Worm (Caenorhabditis elegans) whole organism, L2 larva: ENCODE results near the gene F55A11.1.
A peak's percentile ranks its signal among the peaks of the same experiment; 100 is the strongest.

Experiments used
- C34F6.9 ChIP-seq: fragments of 150-350 bp; optimal IDR thresholded peaks from 2 replicates; lab custom pipeline; 2014; ENCODE audit warnings: missing biosample characterization, missing genetic modification characterization
- F13H6.1 ChIP-seq: sonication (generic microtip); optimal IDR thresholded peaks from 2 replicates; lab custom pipeline; 2016; ENCODE audit warnings: missing genetic modification characterization, missing compliant biosample characterization
- R02D3.7 ChIP-seq: fragments of 150-350 bp; optimal IDR thresholded peaks from 2 replicates; lab custom pipeline; 2014; ENCODE audit warnings: missing biosample characterization, missing genetic modification characterization
- Y55F3AM.14 ChIP-seq: fragments of 200-800 bp; sonication (Bioruptor generic); optimal IDR thresholded peaks from 2 replicates; lab custom pipeline; 2018; ENCODE audit warnings: mild to moderate bottlenecking, missing genetic modification characterization, missing compliant biosample characterization
- ZK546.5 ChIP-seq: sonication (generic microtip); optimal IDR thresholded peaks from 2 replicates; lab custom pipeline; 2017; ENCODE audit warnings: missing biosample characterization, missing genetic modification characterization
- alr-1 ChIP-seq: fragments of 150-350 bp; optimal IDR thresholded peaks from 2 replicates; lab custom pipeline; 2014; ENCODE audit warnings: missing biosample characterization, missing genetic modification characterization
- aly-2 ChIP-seq: fragments of 150-350 bp; optimal IDR thresholded peaks from 2 replicates; lab custom pipeline; 2014; ENCODE audit warnings: missing biosample characterization, missing genetic modification characterization
- ama-1 ChIP-seq: fragments of 150-350 bp; optimal IDR thresholded peaks from 2 replicates; lab custom pipeline; 2018; ENCODE audit warnings: inconsistent platforms
- blmp-1 ChIP-seq: sonication (generic microtip); optimal IDR thresholded peaks from 2 replicates; lab custom pipeline; 2017; ENCODE audit warnings: missing genetic modification characterization, mild to moderate bottlenecking, missing compliant biosample characterization, antibody characterized with exemption, moderate library complexity; ENCODE audit not compliant: insufficient read depth
- ceh-16 ChIP-seq: fragments of 150-350 bp; optimal IDR thresholded peaks from 2 replicates; lab custom pipeline; 2014; ENCODE audit warnings: missing biosample characterization, missing genetic modification characterization
- ceh-82 ChIP-seq: fragments of 150-350 bp; optimal IDR thresholded peaks from 2 replicates; lab custom pipeline; 2014; ENCODE audit warnings: missing biosample characterization, missing genetic modification characterization
- crh-2 ChIP-seq: sonication (generic microtip); optimal IDR thresholded peaks from 2 replicates; lab custom pipeline; 2017; ENCODE audit warnings: missing biosample characterization, missing genetic modification characterization
- dmd-4 ChIP-seq: sonication (generic microtip); optimal IDR thresholded peaks from 2 replicates; lab custom pipeline; 2017; ENCODE audit warnings: missing biosample characterization, missing genetic modification characterization
- egl-27 ChIP-seq: sonication (generic microtip); optimal IDR thresholded peaks from 3 replicates; lab custom pipeline; 2017; ENCODE audit warnings: missing biosample characterization, missing genetic modification reagents, missing genetic modification characterization
- elt-1 ChIP-seq: fragments of 150-350 bp; optimal IDR thresholded peaks from 2 replicates; lab custom pipeline; 2014; ENCODE audit warnings: missing biosample characterization, missing genetic modification characterization
- elt-3 ChIP-seq: sonication (generic microtip); optimal IDR thresholded peaks from 2 replicates; lab custom pipeline; 2017; ENCODE audit warnings: missing biosample characterization, missing genetic modification characterization
- fos-1 ChIP-seq: fragments of 150-350 bp; optimal IDR thresholded peaks from 2 replicates; lab custom pipeline; 2014; ENCODE audit warnings: missing biosample characterization, missing genetic modification characterization
- gmeb-1 ChIP-seq: fragments of 150-350 bp; optimal IDR thresholded peaks from 2 replicates; lab custom pipeline; 2014; ENCODE audit warnings: missing biosample characterization, missing genetic modification characterization
- lin-11 ChIP-seq: fragments of 150-350 bp; sonication (generic microtip); optimal IDR thresholded peaks from 2 replicates; lab custom pipeline; 2014; ENCODE audit warnings: missing biosample characterization, missing genetic modification characterization, inconsistent platforms, mixed read lengths
- lin-13 ChIP-seq: fragments of 150-350 bp; optimal IDR thresholded peaks from 2 replicates; lab custom pipeline; 2014; ENCODE audit warnings: missing biosample characterization, missing genetic modification reagents, missing genetic modification characterization
- lin-39 ChIP-seq: fragments of 150-350 bp; optimal IDR thresholded peaks from 2 replicates; lab custom pipeline; 2014; ENCODE audit warnings: missing biosample characterization, missing genetic modification reagents, missing genetic modification characterization
- lsy-2 ChIP-seq, 2 experiments: fragments of 150-350 bp in 1 of 2; sonication (generic microtip) in 1 of 2; optimal IDR thresholded peaks; 2 replicates each; lab custom pipeline; 2014 to 2017; ENCODE audit warnings: missing biosample characterization in 2 of 2, missing genetic modification characterization in 2 of 2
- mab-5 ChIP-seq: fragments of 150-350 bp; optimal IDR thresholded peaks from 2 replicates; lab custom pipeline; 2014; ENCODE audit warnings: missing biosample characterization, missing genetic modification characterization
- mbf-1 ChIP-seq: sonication (generic microtip); optimal IDR thresholded peaks from 2 replicates; lab custom pipeline; 2017; ENCODE audit warnings: missing biosample characterization, missing genetic modification characterization
- mdl-1 ChIP-seq, 2 experiments: fragments of 150-350 bp in 1 of 2; sonication (generic microtip) in 1 of 2; optimal IDR thresholded peaks; 2 replicates each; lab custom pipeline; 2017; ENCODE audit warnings: missing biosample characterization in 2 of 2, missing genetic modification characterization in 2 of 2
- nhr-10 ChIP-seq: sonication (generic microtip); optimal IDR thresholded peaks from 2 replicates; lab custom pipeline; 2017; ENCODE audit warnings: missing biosample characterization, missing genetic modification characterization
- nhr-11 ChIP-seq: fragments of 150-350 bp; optimal IDR thresholded peaks from 2 replicates; lab custom pipeline; 2014; ENCODE audit warnings: missing biosample characterization, missing genetic modification characterization
- nhr-12 ChIP-seq: fragments of 150-350 bp; optimal IDR thresholded peaks from 2 replicates; lab custom pipeline; 2014; ENCODE audit warnings: missing biosample characterization, missing genetic modification characterization
- nhr-129 ChIP-seq: fragments of 150-350 bp; optimal IDR thresholded peaks from 2 replicates; lab custom pipeline; 2014; ENCODE audit warnings: missing biosample characterization, missing genetic modification characterization
- nhr-21 ChIP-seq: fragments of 150-350 bp; optimal IDR thresholded peaks from 2 replicates; lab custom pipeline; 2014; ENCODE audit warnings: missing biosample characterization, missing genetic modification characterization
- nhr-23 ChIP-seq: fragments of 150-350 bp; optimal IDR thresholded peaks from 2 replicates; lab custom pipeline; 2014; ENCODE audit warnings: missing biosample characterization, missing genetic modification reagents, missing genetic modification characterization
- nhr-237 ChIP-seq: fragments of 150-350 bp; optimal IDR thresholded peaks from 2 replicates; lab custom pipeline; 2014; ENCODE audit warnings: missing biosample characterization, missing genetic modification characterization
- nhr-25 ChIP-seq: fragments of 150-350 bp; sonication (generic microtip); optimal IDR thresholded peaks from 3 replicates; lab custom pipeline; 2014; ENCODE audit warnings: missing biosample characterization, missing genetic modification characterization
- nhr-6 ChIP-seq: fragments of 150-350 bp; optimal IDR thresholded peaks from 2 replicates; lab custom pipeline; 2014; ENCODE audit warnings: missing biosample characterization, missing genetic modification characterization
- nhr-77 ChIP-seq: fragments of 150-350 bp; optimal IDR thresholded peaks from 2 replicates; lab custom pipeline; 2014; ENCODE audit warnings: missing biosample characterization, missing genetic modification characterization
- peb-1 ChIP-seq: fragments of 150-350 bp; optimal IDR thresholded peaks from 2 replicates; lab custom pipeline; 2014; ENCODE audit warnings: missing biosample characterization, missing genetic modification characterization
- sem-4 ChIP-seq: fragments of 150-350 bp; optimal IDR thresholded peaks from 2 replicates; lab custom pipeline; 2014; ENCODE audit warnings: missing biosample characterization, missing genetic modification reagents, missing genetic modification characterization
- skn-1 ChIP-seq: sonication (generic microtip); optimal IDR thresholded peaks from 2 replicates; lab custom pipeline; 2017; ENCODE audit warnings: missing biosample characterization, missing genetic modification characterization
- sma-3 ChIP-seq: sonication (generic microtip); optimal IDR thresholded peaks from 2 replicates; lab custom pipeline; 2016; ENCODE audit warnings: missing genetic modification reagents, missing genetic modification characterization, missing compliant biosample characterization
- sma-9 ChIP-seq, 2 experiments: fragments of 150-350 bp in 1 of 2; sonication (generic microtip) in 1 of 2; optimal IDR thresholded peaks; 2 replicates each; lab custom pipeline; 2014 to 2016; ENCODE audit warnings: missing genetic modification characterization in 2 of 2, mild to moderate bottlenecking in 1 of 2, missing biosample characterization in 1 of 2, missing compliant biosample characterization in 1 of 2, missing genetic modification reagents in 1 of 2, moderate library complexity in 1 of 2
- snpc-4 ChIP-seq: fragments of 150-350 bp; optimal IDR thresholded peaks from 2 replicates; lab custom pipeline; 2014; ENCODE audit warnings: missing biosample characterization, missing genetic modification characterization
- unc-39 ChIP-seq: fragments of 150-350 bp; optimal IDR thresholded peaks from 2 replicates; lab custom pipeline; 2014; ENCODE audit warnings: missing biosample characterization, missing genetic modification characterization
- unc-55 ChIP-seq: fragments of 150-350 bp; sonication (generic microtip); optimal IDR thresholded peaks from 3 replicates; lab custom pipeline; 2014; ENCODE audit warnings: missing biosample characterization, missing genetic modification reagents, missing genetic modification characterization
- unc-62 ChIP-seq: fragments of 150-350 bp; optimal IDR thresholded peaks from 2 replicates; lab custom pipeline; 2014; ENCODE audit warnings: missing biosample characterization, missing genetic modification reagents, missing genetic modification characterization
- zag-1 ChIP-seq: fragments of 150-350 bp; optimal IDR thresholded peaks from 2 replicates; lab custom pipeline; 2014; ENCODE audit warnings: missing biosample characterization, missing genetic modification characterization
- ztf-1 ChIP-seq: fragments of 200-800 bp; sonication (Bioruptor generic); conservative IDR thresholded peaks from 2 replicates; pipeline ENCODE4 v1.3.6; 2022; ENCODE audit warnings: missing genetic modification characterization, missing compliant biosample characterization
- ztf-11 ChIP-seq: sonication (generic microtip); optimal IDR thresholded peaks from 2 replicates; lab custom pipeline; 2017; ENCODE audit warnings: missing biosample characterization, missing genetic modification characterization
- ztf-4 ChIP-seq: fragments of 150-350 bp; optimal IDR thresholded peaks from 2 replicates; lab custom pipeline; 2014; ENCODE audit warnings: missing biosample characterization, missing genetic modification characterization

F55A11.1 gene

DNA sequence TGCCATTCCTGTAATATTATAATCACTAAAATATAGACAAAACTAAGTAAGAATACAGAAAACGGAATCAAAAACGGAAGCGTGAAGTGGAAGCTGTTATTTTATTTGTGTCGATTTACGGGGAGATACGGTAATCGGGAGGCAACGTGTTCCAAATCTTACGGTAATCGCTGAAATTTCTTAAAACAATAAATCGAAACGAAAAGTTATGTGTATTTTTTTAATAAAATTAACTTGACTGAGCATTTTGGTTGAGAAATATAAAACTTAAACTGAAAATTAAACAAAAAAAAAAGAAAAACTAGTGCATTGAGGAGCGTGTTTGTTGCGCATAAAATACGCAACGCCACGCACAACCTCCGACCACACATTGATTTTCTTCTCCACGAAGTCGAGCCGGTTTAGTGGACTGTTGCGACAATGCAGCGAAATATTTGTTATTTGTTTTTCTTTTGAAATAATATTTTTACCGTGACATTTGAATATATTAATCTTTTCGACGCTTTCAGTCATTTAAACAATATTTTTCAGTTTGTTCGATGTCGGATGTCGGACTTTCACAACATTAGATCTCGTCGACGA is at the start of gene F55A11.1, which contains the start of gene syx-5:
Gene F55A11.1, minus strand, starts transcription at position 13 of the 582 bp plus-strand sequence.
Gene syx-5, plus strand, starts transcription at position 532 of the 582 bp plus-strand sequence.
- peak; percentile 31 for TF ChIP-seq mbf-1
- TF ChIP-seq Y55F3AM.14 (GFP tag; lab: Kevin White, UChicago): peak; percentile 48
- TF ChIP-seq nhr-10 (tag; lab: Kevin White, UChicago): peak; percentile 13
- TF ChIP-seq F13H6.1: peak; percentile 90
- no peak for TF ChIP-seq lin-11 (tag; lab: Kevin White, UChicago)
- TF ChIP-seq unc-62 (GFP tag; lab: Kevin White, UChicago): peak; percentile 5
- TF ChIP-seq mdl-1 (tag; optimal IDR thresholded peaks at IDR 0.05; lab: Kevin White, UChicago): peak; percentile 23 to 73
- TF ChIP-seq egl-27: peak; percentile 62
- peak; percentile 57 for TF ChIP-seq skn-1 (tag; lab: Kevin White, UChicago)
- peak; percentile 39 for TF ChIP-seq dmd-4
- TF ChIP-seq unc-39 (tag; lab: Kevin White, UChicago): no peak
- TF ChIP-seq aly-2 (tag; lab: Kevin White, UChicago): no peak
- TF ChIP-seq ztf-4 (tag; lab: Kevin White, UChicago): peak; percentile 34
- no peak for TF ChIP-seq elt-3 (tag; lab: Kevin White, UChicago)
- TF ChIP-seq snpc-4 (tag; lab: Kevin White, UChicago): peak; percentile 45
- TF ChIP-seq fos-1 (tag; lab: Kevin White, UChicago): peak; percentile 68
- TF ChIP-seq ceh-16 (tag; lab: Kevin White, UChicago): no peak
- TF ChIP-seq nhr-129 (tag; lab: Kevin White, UChicago): peak; percentile 57
- no peak for TF ChIP-seq ztf-1
- TF ChIP-seq elt-1 (tag; lab: Kevin White, UChicago): no peak
- TF ChIP-seq nhr-11 (tag; lab: Kevin White, UChicago): no peak
- peak; percentile 86 for TF ChIP-seq lin-13
- TF ChIP-seq mab-5 (tag; lab: Kevin White, UChicago): peak; percentile 82
- TF ChIP-seq nhr-25: peak; percentile 95
- peak; percentile 22 for TF ChIP-seq zag-1 (tag; lab: Kevin White, UChicago)
- peak; percentile 90 for TF ChIP-seq sem-4 (tag; lab: Kevin White, UChicago)
- TF ChIP-seq nhr-237 (tag; lab: Kevin White, UChicago): peak; percentile 61
- TF ChIP-seq alr-1 (tag; lab: Kevin White, UChicago): no peak
- peak; percentile 93 for TF ChIP-seq unc-55 (GFP tag; lab: Kevin White, UChicago)
- no peak for TF ChIP-seq ztf-11
- TF ChIP-seq C34F6.9 (tag; lab: Kevin White, UChicago): peak; percentile 96
- TF ChIP-seq sma-3 (GFP tag; lab: Kevin White, UChicago): peak; percentile 90
- TF ChIP-seq crh-2 (tag; lab: Kevin White, UChicago): peak; percentile 95
- peak; percentile 90 for TF ChIP-seq nhr-6
- TF ChIP-seq nhr-21: peak; percentile 90
- peak; percentile 81 for TF ChIP-seq sma-9 (GFP tag; optimal IDR thresholded peaks at IDR 0.05; lab: Kevin White, UChicago)
- TF ChIP-seq sma-9 (tag; optimal IDR thresholded peaks at IDR 0.05; lab: Kevin White, UChicago): no peak
- peak; percentile 87 for TF ChIP-seq gmeb-1 (tag; lab: Kevin White, UChicago)
- no peak for TF ChIP-seq ceh-82 (tag; lab: Kevin White, UChicago)
- TF ChIP-seq lsy-2 (tag; optimal IDR thresholded peaks at IDR 0.05; lab: Kevin White, UChicago): peak; percentile 100
- TF ChIP-seq nhr-12 (tag; lab: Kevin White, UChicago): no peak
- TF ChIP-seq ama-1 (lab: Kevin White, UChicago): no peak
- no peak for TF ChIP-seq peb-1 (tag; lab: Kevin White, UChicago)
- peak; percentile 96 for TF ChIP-seq R02D3.7 (tag; lab: Kevin White, UChicago)
- TF ChIP-seq nhr-77 (tag; lab: Kevin White, UChicago): peak; percentile 41
- no peak for TF ChIP-seq lin-39 (tag; lab: Kevin White, UChicago)
- peak; percentile 30 for TF ChIP-seq blmp-1 (tag; lab: Kevin White, UChicago)
- TF ChIP-seq ZK546.5 (tag; lab: Kevin White, UChicago): peak; percentile 30
- no peak for TF ChIP-seq nhr-23 (tag; lab: Kevin White, UChicago)
